Worm (Caenorhabditis elegans) whole organism, L2 larva: ENCODE results near the gene pqn-73.

Source experiments
- C34F6.9 ChIP-seq: fragments of 150-350 bp; optimal IDR thresholded peaks from 2 replicates; lab custom pipeline; 2014; ENCODE audit warnings: missing biosample characterization, missing genetic modification characterization
- F13H6.1 ChIP-seq: sonication (generic microtip); optimal IDR thresholded peaks from 2 replicates; lab custom pipeline; 2016; ENCODE audit warnings: missing genetic modification characterization, missing compliant biosample characterization
- R02D3.7 ChIP-seq: fragments of 150-350 bp; optimal IDR thresholded peaks from 2 replicates; lab custom pipeline; 2014; ENCODE audit warnings: missing biosample characterization, missing genetic modification characterization
- Y55F3AM.14 ChIP-seq: fragments of 200-800 bp; sonication (Bioruptor generic); optimal IDR thresholded peaks from 2 replicates; lab custom pipeline; 2018; ENCODE audit warnings: mild to moderate bottlenecking, missing genetic modification characterization, missing compliant biosample characterization
- ZK546.5 ChIP-seq: sonication (generic microtip); optimal IDR thresholded peaks from 2 replicates; lab custom pipeline; 2017; ENCODE audit warnings: missing biosample characterization, missing genetic modification characterization
- alr-1 ChIP-seq: fragments of 150-350 bp; optimal IDR thresholded peaks from 2 replicates; lab custom pipeline; 2014; ENCODE audit warnings: missing biosample characterization, missing genetic modification characterization
- aly-2 ChIP-seq: fragments of 150-350 bp; optimal IDR thresholded peaks from 2 replicates; lab custom pipeline; 2014; ENCODE audit warnings: missing biosample characterization, missing genetic modification characterization
- ama-1 ChIP-seq: fragments of 150-350 bp; optimal IDR thresholded peaks from 2 replicates; lab custom pipeline; 2018; ENCODE audit warnings: inconsistent platforms
- ceh-16 ChIP-seq: fragments of 150-350 bp; optimal IDR thresholded peaks from 2 replicates; lab custom pipeline; 2014; ENCODE audit warnings: missing biosample characterization, missing genetic modification characterization
- ceh-82 ChIP-seq: fragments of 150-350 bp; optimal IDR thresholded peaks from 2 replicates; lab custom pipeline; 2014; ENCODE audit warnings: missing biosample characterization, missing genetic modification characterization
- crh-2 ChIP-seq: sonication (generic microtip); optimal IDR thresholded peaks from 2 replicates; lab custom pipeline; 2017; ENCODE audit warnings: missing biosample characterization, missing genetic modification characterization
- dmd-4 ChIP-seq: sonication (generic microtip); optimal IDR thresholded peaks from 2 replicates; lab custom pipeline; 2017; ENCODE audit warnings: missing biosample characterization, missing genetic modification characterization
- egl-27 ChIP-seq: sonication (generic microtip); optimal IDR thresholded peaks from 3 replicates; lab custom pipeline; 2017; ENCODE audit warnings: missing biosample characterization, missing genetic modification reagents, missing genetic modification characterization
- elt-1 ChIP-seq: fragments of 150-350 bp; optimal IDR thresholded peaks from 2 replicates; lab custom pipeline; 2014; ENCODE audit warnings: missing biosample characterization, missing genetic modification characterization
- fos-1 ChIP-seq: fragments of 150-350 bp; optimal IDR thresholded peaks from 2 replicates; lab custom pipeline; 2014; ENCODE audit warnings: missing biosample characterization, missing genetic modification characterization
- gmeb-1 ChIP-seq: fragments of 150-350 bp; optimal IDR thresholded peaks from 2 replicates; lab custom pipeline; 2014; ENCODE audit warnings: missing biosample characterization, missing genetic modification characterization
- lin-11 ChIP-seq: fragments of 150-350 bp; sonication (generic microtip); optimal IDR thresholded peaks from 2 replicates; lab custom pipeline; 2014; ENCODE audit warnings: missing biosample characterization, missing genetic modification characterization, inconsistent platforms, mixed read lengths
- lin-13 ChIP-seq: fragments of 150-350 bp; optimal IDR thresholded peaks from 2 replicates; lab custom pipeline; 2014; ENCODE audit warnings: missing biosample characterization, missing genetic modification reagents, missing genetic modification characterization
- lsy-2 ChIP-seq, 2 experiments: fragments of 150-350 bp in 1 of 2; sonication (generic microtip) in 1 of 2; optimal IDR thresholded peaks; 2 replicates each; lab custom pipeline; 2014 to 2017; ENCODE audit warnings: missing biosample characterization in 2 of 2, missing genetic modification characterization in 2 of 2
- mab-5 ChIP-seq: fragments of 150-350 bp; optimal IDR thresholded peaks from 2 replicates; lab custom pipeline; 2014; ENCODE audit warnings: missing biosample characterization, missing genetic modification characterization
- mbf-1 ChIP-seq: sonication (generic microtip); optimal IDR thresholded peaks from 2 replicates; lab custom pipeline; 2017; ENCODE audit warnings: missing biosample characterization, missing genetic modification characterization
- mdl-1 ChIP-seq, 2 experiments: fragments of 150-350 bp in 1 of 2; sonication (generic microtip) in 1 of 2; optimal IDR thresholded peaks; 2 replicates each; lab custom pipeline; 2017; ENCODE audit warnings: missing biosample characterization in 2 of 2, missing genetic modification characterization in 2 of 2
- nhr-10 ChIP-seq: sonication (generic microtip); optimal IDR thresholded peaks from 2 replicates; lab custom pipeline; 2017; ENCODE audit warnings: missing biosample characterization, missing genetic modification characterization
- nhr-11 ChIP-seq: fragments of 150-350 bp; optimal IDR thresholded peaks from 2 replicates; lab custom pipeline; 2014; ENCODE audit warnings: missing biosample characterization, missing genetic modification characterization
- nhr-129 ChIP-seq: fragments of 150-350 bp; optimal IDR thresholded peaks from 2 replicates; lab custom pipeline; 2014; ENCODE audit warnings: missing biosample characterization, missing genetic modification characterization
- nhr-21 ChIP-seq: fragments of 150-350 bp; optimal IDR thresholded peaks from 2 replicates; lab custom pipeline; 2014; ENCODE audit warnings: missing biosample characterization, missing genetic modification characterization
- nhr-23 ChIP-seq: fragments of 150-350 bp; optimal IDR thresholded peaks from 2 replicates; lab custom pipeline; 2014; ENCODE audit warnings: missing biosample characterization, missing genetic modification reagents, missing genetic modification characterization
- nhr-237 ChIP-seq: fragments of 150-350 bp; optimal IDR thresholded peaks from 2 replicates; lab custom pipeline; 2014; ENCODE audit warnings: missing biosample characterization, missing genetic modification characterization
- nhr-25 ChIP-seq: fragments of 150-350 bp; sonication (generic microtip); optimal IDR thresholded peaks from 3 replicates; lab custom pipeline; 2014; ENCODE audit warnings: missing biosample characterization, missing genetic modification characterization
- peb-1 ChIP-seq: fragments of 150-350 bp; optimal IDR thresholded peaks from 2 replicates; lab custom pipeline; 2014; ENCODE audit warnings: missing biosample characterization, missing genetic modification characterization
- sem-4 ChIP-seq: fragments of 150-350 bp; optimal IDR thresholded peaks from 2 replicates; lab custom pipeline; 2014; ENCODE audit warnings: missing biosample characterization, missing genetic modification reagents, missing genetic modification characterization
- sma-3 ChIP-seq: sonication (generic microtip); optimal IDR thresholded peaks from 2 replicates; lab custom pipeline; 2016; ENCODE audit warnings: missing genetic modification reagents, missing genetic modification characterization, missing compliant biosample characterization
- sma-9 ChIP-seq, 2 experiments: fragments of 150-350 bp in 1 of 2; sonication (generic microtip) in 1 of 2; optimal IDR thresholded peaks; 2 replicates each; lab custom pipeline; 2014 to 2016; ENCODE audit warnings: missing genetic modification characterization in 2 of 2, mild to moderate bottlenecking in 1 of 2, missing biosample characterization in 1 of 2, missing compliant biosample characterization in 1 of 2, missing genetic modification reagents in 1 of 2, moderate library complexity in 1 of 2
- snpc-4 ChIP-seq: fragments of 150-350 bp; optimal IDR thresholded peaks from 2 replicates; lab custom pipeline; 2014; ENCODE audit warnings: missing biosample characterization, missing genetic modification characterization
- unc-39 ChIP-seq: fragments of 150-350 bp; optimal IDR thresholded peaks from 2 replicates; lab custom pipeline; 2014; ENCODE audit warnings: missing biosample characterization, missing genetic modification characterization
- unc-55 ChIP-seq: fragments of 150-350 bp; sonication (generic microtip); optimal IDR thresholded peaks from 3 replicates; lab custom pipeline; 2014; ENCODE audit warnings: missing biosample characterization, missing genetic modification reagents, missing genetic modification characterization
- zag-1 ChIP-seq: fragments of 150-350 bp; optimal IDR thresholded peaks from 2 replicates; lab custom pipeline; 2014; ENCODE audit warnings: missing biosample characterization, missing genetic modification characterization
- ztf-4 ChIP-seq: fragments of 150-350 bp; optimal IDR thresholded peaks from 2 replicates; lab custom pipeline; 2014; ENCODE audit warnings: missing biosample characterization, missing genetic modification characterization

The pqn-73 gene

DNA sequence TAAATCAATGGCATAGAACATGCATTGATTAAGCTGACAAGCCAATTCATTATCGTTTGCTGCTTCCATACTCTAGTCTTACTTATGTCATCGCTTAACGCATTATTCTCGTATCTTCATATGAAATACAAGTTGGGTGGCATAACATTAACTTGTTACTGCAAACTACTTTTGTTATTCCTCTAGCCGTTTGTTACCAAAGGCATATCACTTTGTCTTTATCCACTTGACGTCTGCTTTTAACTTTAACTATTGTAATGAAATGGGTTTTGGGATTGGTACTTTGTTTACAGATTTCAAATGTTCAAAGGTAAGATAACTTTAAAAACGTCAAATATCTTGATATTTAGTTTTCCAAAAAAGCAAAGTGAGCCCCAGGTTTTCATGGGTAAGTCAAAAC lies 4.5 kb upstream of the pqn-73 start, which contains the start of gene W01C9.2:
Gene W01C9.2, plus strand, starts transcription at position 301 of the 400 bp plus-strand sequence.
- TF ChIP-seq unc-55 (GFP tag; lab: Kevin White, UChicago) (no peak), gmeb-1 (tag; lab: Kevin White, UChicago) (no peak), nhr-25 (tag; lab: Kevin White, UChicago) (no peak), snpc-4 (no peak), ztf-4 (tag; lab: Kevin White, UChicago) (no peak), lin-11 (no peak), mbf-1 (no peak), nhr-21 (no peak), elt-1 (tag; lab: Kevin White, UChicago) (no peak), ceh-82 (no peak), peb-1 (tag; lab: Kevin White, UChicago) (no peak), nhr-129 (tag; lab: Kevin White, UChicago) (no peak), nhr-23 (tag; lab: Kevin White, UChicago) (no peak)

DNA sequence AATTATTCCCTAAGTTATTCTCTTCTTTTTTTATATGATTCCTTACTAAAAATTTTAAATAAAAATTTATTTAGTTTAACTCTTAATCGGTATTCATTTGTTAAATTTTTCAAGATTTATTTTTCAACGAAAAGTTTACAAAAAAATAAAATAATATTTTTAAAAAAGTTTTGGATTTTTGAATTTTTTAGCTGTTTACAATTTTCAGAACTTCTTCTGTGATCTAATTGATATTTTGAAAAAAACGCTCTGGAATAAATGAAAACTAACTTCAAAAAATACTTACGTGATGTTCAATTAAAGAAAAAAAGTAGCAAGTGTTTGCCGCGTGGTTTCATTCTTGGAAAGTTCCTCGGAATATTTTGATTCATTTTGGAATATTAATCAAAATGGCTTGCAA lies 4.8 kb downstream of the pqn-73 start, which contains the start of gene decr-1.2:
Gene decr-1.2, plus strand, starts transcription at position 301 of the 400 bp plus-strand sequence.
- TF ChIP-seq dmd-4 (tag; lab: Kevin White, UChicago) (no peak), alr-1 (no peak), sma-3 (no peak), ceh-16 (no peak), aly-2 (tag; lab: Kevin White, UChicago) (no peak), Y55F3AM.14 (GFP tag; lab: Kevin White, UChicago) (no peak), nhr-10 (tag; lab: Kevin White, UChicago) (no peak), nhr-11 (tag; lab: Kevin White, UChicago) (no peak), ama-1 (lab: Kevin White, UChicago) (no peak), sma-9 (GFP tag; optimal IDR thresholded peaks at IDR 0.05; lab: Kevin White, UChicago) (no peak), sma-9 (tag; optimal IDR thresholded peaks at IDR 0.05; lab: Kevin White, UChicago) (no peak), egl-27 (tag; lab: Kevin White, UChicago) (no peak)

DNA sequence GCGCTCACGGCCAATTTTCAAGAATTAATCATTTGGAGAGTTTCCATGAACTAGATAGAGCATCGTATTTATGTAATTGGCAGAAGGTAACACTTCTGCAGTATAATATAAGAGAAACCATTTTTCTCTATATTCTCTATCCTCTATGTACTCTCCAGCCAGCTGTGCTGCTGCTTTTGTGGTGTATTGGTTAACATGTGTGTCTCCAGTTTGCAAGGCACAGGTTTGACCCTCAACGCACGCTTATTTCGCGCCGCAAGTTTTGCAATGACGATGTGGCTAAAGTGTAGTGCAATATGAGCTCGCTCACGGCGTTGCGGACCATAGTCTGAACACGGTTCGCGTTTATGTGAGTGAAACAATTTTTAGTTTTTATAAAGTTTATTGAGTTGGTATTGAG lies 6.5 kb downstream of the pqn-73 start:
- TF ChIP-seq crh-2 (peak; percentile 48), nhr-21 (peak; percentile 45), mbf-1 (no peak), egl-27 (tag; lab: Kevin White, UChicago) (peak; percentile 18), zag-1 (tag; lab: Kevin White, UChicago) (peak; percentile 11), snpc-4 (no peak), lin-11 (peak; percentile 30), lin-13 (GFP tag; lab: Kevin White, UChicago) (peak; percentile 40), sem-4 (peak; percentile 6), lsy-2 (tag; optimal IDR thresholded peaks at IDR 0.05; lab: Kevin White, UChicago) (peak in 1 of 2 experiments; percentile 30), nhr-129 (tag; lab: Kevin White, UChicago) (peak; percentile 79), ama-1 (lab: Kevin White, UChicago) (no peak), C34F6.9 (peak; percentile 31), sma-9 (GFP tag; optimal IDR thresholded peaks at IDR 0.05; lab: Kevin White, UChicago) (peak; percentile 71), sma-9 (tag; optimal IDR thresholded peaks at IDR 0.05; lab: Kevin White, UChicago) (no peak), mab-5 (tag; lab: Kevin White, UChicago) (peak; percentile 3), fos-1 (tag; lab: Kevin White, UChicago) (peak; percentile 82), F13H6.1 (tag; lab: Kevin White, UChicago) (peak; percentile 68), unc-55 (GFP tag; lab: Kevin White, UChicago) (peak; percentile 12), ceh-16 (no peak)
- TF ChIP-seq, all 48 proteins: peak for 15

DNA sequence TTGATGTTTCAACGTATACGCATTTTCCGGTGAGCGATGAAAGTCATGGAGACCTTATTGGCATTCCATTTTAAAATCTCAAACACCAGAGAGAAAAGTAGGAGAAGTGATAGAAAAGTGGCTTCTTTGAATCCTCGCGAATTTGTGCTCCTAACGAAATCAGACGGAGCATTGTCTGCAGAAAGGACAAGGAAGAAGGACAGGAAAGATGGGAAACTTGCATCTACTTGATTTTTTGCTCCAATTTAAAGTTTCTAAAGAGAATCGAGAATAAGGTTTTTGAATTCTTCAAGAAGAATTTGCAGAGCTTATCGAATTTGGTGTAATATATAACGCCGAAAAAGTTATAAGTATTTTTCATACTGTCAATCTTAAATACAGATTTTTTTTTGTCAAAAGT lies 10.6 kb downstream of the pqn-73 start:
- TF ChIP-seq ztf-4 (tag; lab: Kevin White, UChicago), result no peak
- TF ChIP-seq R02D3.7 (tag; lab: Kevin White, UChicago), result no peak
- TF ChIP-seq fos-1 (tag; lab: Kevin White, UChicago), result no peak
- TF ChIP-seq Y55F3AM.14 (GFP tag; lab: Kevin White, UChicago), result no peak
- TF ChIP-seq mbf-1, result no peak
- no peak for TF ChIP-seq unc-39 (tag; lab: Kevin White, UChicago)
- no peak for TF ChIP-seq ceh-16
- TF ChIP-seq ZK546.5 (tag; lab: Kevin White, UChicago), result no peak
- TF ChIP-seq dmd-4 (tag; lab: Kevin White, UChicago), result no peak
- TF ChIP-seq crh-2, result no peak
- no peak for TF ChIP-seq ceh-82
- no peak for TF ChIP-seq mdl-1 (tag; optimal IDR thresholded peaks at IDR 0.05; lab: Kevin White, UChicago)
- no peak for TF ChIP-seq sem-4
- TF ChIP-seq mab-5 (tag; lab: Kevin White, UChicago), result no peak
- TF ChIP-seq snpc-4, result no peak
- no peak for TF ChIP-seq nhr-21
- TF ChIP-seq sma-9 (GFP tag; optimal IDR thresholded peaks at IDR 0.05; lab: Kevin White, UChicago), result no peak
- TF ChIP-seq sma-9 (tag; optimal IDR thresholded peaks at IDR 0.05; lab: Kevin White, UChicago), result no peak
- no peak for TF ChIP-seq peb-1 (tag; lab: Kevin White, UChicago)
- no peak for TF ChIP-seq sma-3
- TF ChIP-seq nhr-237 (tag; lab: Kevin White, UChicago), result no peak
